Fruit fly (Drosophila melanogaster): ENCODE measurements around the gene CG8578.

Gene CG8578

dm6 chrX:15870777-15871757 lies 26.8 kb downstream of the CG8578 start (continued):
- peak; percentile 18 for TF ChIP-seq CG18011 (GFP tag; optimal IDR thresholded peaks at IDR 0.05)
- TF ChIP-seq da (GFP tag; optimal IDR thresholded peaks at IDR 0.05) = no peak
- TF ChIP-seq repo (GFP tag; optimal IDR thresholded peaks at IDR 0.05) = peak; percentile 51
- peak; percentile 53 for TF ChIP-seq CG2202 (tag; optimal IDR thresholded peaks at IDR 0.05)
- TF ChIP-seq CG2129 (GFP tag; IDR thresholded peaks at IDR 0.05; ENCODE audit: partially characterized antibody) = no peak
- peak; percentile 82; the same call in 2 of the 3 replicates for TF ChIP-seq so (GFP tag; IDR thresholded peaks at IDR 0.05)
- peak; percentile 19 for TF ChIP-seq tup (GFP tag; optimal IDR thresholded peaks at IDR 0.05)
- peak; percentile 65 for TF ChIP-seq CG18619 (GFP tag; optimal IDR thresholded peaks at IDR 0.05)
- no peak for TF ChIP-seq CG8359 (GFP tag; optimal IDR thresholded peaks at IDR 0.05; ENCODE audit: borderline replicate concordance)
- TF ChIP-seq Oaz (GFP tag; IDR thresholded peaks at IDR 0.05) = no peak
- peak; percentile 88 for TF ChIP-seq CG6813 (GFP tag; optimal IDR thresholded peaks at IDR 0.05)
- TF ChIP-seq Nf-YA (GFP tag; IDR thresholded peaks at IDR 0.05) = peak; percentile 44; the same call in 1 of the 2 replicates
- no peak for TF ChIP-seq CG16779 (GFP tag; IDR thresholded peaks at IDR 0.05)
- TF ChIP-seq pum (GFP tag; optimal IDR thresholded peaks at IDR 0.05) = peak; percentile 15
- peak; percentile 77 for TF ChIP-seq CG10209 (GFP tag; optimal IDR thresholded peaks at IDR 0.05)
- TF ChIP-seq Ravus (GFP tag; IDR thresholded peaks at IDR 0.05) = no peak
- no peak for TF ChIP-seq ap (GFP tag; IDR thresholded peaks at IDR 0.05)
- no peak for TF ChIP-seq wor (GFP tag; IDR thresholded peaks at IDR 0.05)
- TF ChIP-seq dan (GFP tag; IDR thresholded peaks at IDR 0.05) = no peak
- peak; percentile 38 for TF ChIP-seq NK7.1 (GFP tag; optimal IDR thresholded peaks at IDR 0.05)
- TF ChIP-seq Hr3 (GFP tag; optimal IDR thresholded peaks at IDR 0.05) = no peak
- TF ChIP-seq grn (GFP tag; optimal IDR thresholded peaks at IDR 0.05) = peak; percentile 48
- no peak for TF ChIP-seq Hmx (GFP tag; optimal IDR thresholded peaks at IDR 0.05)
- no peak for TF ChIP-seq Ssrp (tag; optimal IDR thresholded peaks at IDR 0.05)
- no peak for TF ChIP-seq jing (GFP tag; optimal IDR thresholded peaks at IDR 0.05)
- TF ChIP-seq Tbp (GFP tag; optimal IDR thresholded peaks at IDR 0.05) = no peak
- peak; percentile 27 for TF ChIP-seq disco-r (GFP tag; optimal IDR thresholded peaks at IDR 0.05)
- TF ChIP-seq chinmo (GFP tag; IDR thresholded peaks at IDR 0.05; ENCODE audit: partially characterized antibody) = no peak
- no peak for TF ChIP-seq ken (GFP tag; IDR thresholded peaks at IDR 0.05)
- TF ChIP-seq CG3726 (GFP tag; IDR thresholded peaks at IDR 0.05) = no peak
- TF ChIP-seq CG18262 (tag; optimal IDR thresholded peaks at IDR 0.05) = peak; percentile 20
- TF ChIP-seq Gug (GFP tag; IDR thresholded peaks at IDR 0.05) = no peak
- no peak for TF ChIP-seq dysf (GFP tag; IDR thresholded peaks at IDR 0.05)
- TF ChIP-seq CG9817 (tag; optimal IDR thresholded peaks at IDR 0.05) = no peak
- TF ChIP-seq CG2712 (tag; optimal IDR thresholded peaks at IDR 0.05) = no peak
- TF ChIP-seq CG18476 (GFP tag; optimal IDR thresholded peaks at IDR 0.05) = peak; percentile 64
- TF ChIP-seq ewg (GFP tag; optimal IDR thresholded peaks at IDR 0.05) = no peak
- TF ChIP-seq Taf1 (GFP tag; IDR thresholded peaks at IDR 0.05) = no peak
- peak; percentile 15 for TF ChIP-seq CG10267 (tag; optimal IDR thresholded peaks at IDR 0.05)
- no peak for TF ChIP-seq MBD-R2 (GFP tag; IDR thresholded peaks at IDR 0.05)
- TF ChIP-seq scrt (GFP tag; optimal IDR thresholded peaks at IDR 0.05) = no peak
- no peak for TF ChIP-seq D19A (tag; optimal IDR thresholded peaks at IDR 0.05)
- TF ChIP-seq fd96Cb (tag; optimal IDR thresholded peaks at IDR 0.05) = no peak
- peak; percentile 74 for TF ChIP-seq CG6683 (GFP tag; optimal IDR thresholded peaks at IDR 0.05)
- TF ChIP-seq CG14965 (GFP tag; optimal IDR thresholded peaks at IDR 0.05; ENCODE audit: borderline replicate concordance) = no peak
- TF ChIP-seq Opbp (GFP tag; IDR thresholded peaks at IDR 0.05; ENCODE audit: partially characterized antibody) = no peak
- no peak for TF ChIP-seq toy (GFP tag; IDR thresholded peaks at IDR 0.05)
- no peak for TF ChIP-seq twi (tag; optimal IDR thresholded peaks at IDR 0.05)
- TF ChIP-seq Chrac-16 (GFP tag; optimal IDR thresholded peaks at IDR 0.05) = no peak

Measured in whole organism, embryonic.